Fruit fly (Drosophila melanogaster) whole organism, embryonic: Measurements from ENCODE around the gene Wdfy2.

Experiments
- ATbp ChIP-seq: fragments of 200-800 bp; sonication (Bioruptor generic); optimal IDR thresholded peaks from 2 replicates; lab custom pipeline; 2017; ENCODE audit warnings: missing biosample characterization, mild to moderate bottlenecking, missing genetic modification characterization, missing genetic modification reagents
- Atf3 ChIP-seq: fragments of 200-800 bp; sonication (Bioruptor generic); optimal IDR thresholded peaks from 3 replicates; lab custom pipeline; 2016; ENCODE audit warnings: missing biosample characterization, missing genetic modification characterization
- Bteb2 ChIP-seq: fragments of 200-800 bp; sonication (Bioruptor generic); optimal IDR thresholded peaks from 2 replicates; lab custom pipeline; 2016; ENCODE audit warnings: missing biosample characterization, missing genetic modification characterization
- CG10267 ChIP-seq: fragments of 200-800 bp; sonication (Bioruptor generic); optimal IDR thresholded peaks from 2 replicates; lab custom pipeline; 2018; ENCODE audit warnings: missing biosample characterization, mild to moderate bottlenecking, missing genetic modification characterization, moderate library complexity
- CG10462 ChIP-seq: fragments of 200-800 bp; sonication (Bioruptor generic); optimal IDR thresholded peaks from 2 replicates; lab custom pipeline; 2016; ENCODE audit warnings: missing biosample characterization, missing genetic modification characterization
- CG11398 ChIP-seq: fragments of 200-800 bp; sonication (Bioruptor generic); optimal IDR thresholded peaks from 2 replicates; lab custom pipeline; 2016; ENCODE audit warnings: missing biosample characterization, missing genetic modification characterization
- CG12942 ChIP-seq: fragments of 200-800 bp; sonication (Bioruptor generic); optimal IDR thresholded peaks from 3 replicates; lab custom pipeline; 2016; ENCODE audit warnings: missing biosample characterization, missing genetic modification characterization
- CG13296 ChIP-seq: fragments of 200-800 bp; sonication (Bioruptor generic); optimal IDR thresholded peaks from 3 replicates; lab custom pipeline; 2018; ENCODE audit warnings: missing biosample characterization, mild to moderate bottlenecking, missing genetic modification characterization
- CG14710 ChIP-seq: fragments of 200-800 bp; sonication (Bioruptor generic); optimal IDR thresholded peaks from 3 replicates; lab custom pipeline; 2019; ENCODE audit warnings: missing biosample characterization, mild to moderate bottlenecking, missing genetic modification characterization, moderate library complexity
- CG15514 ChIP-seq: fragments of 200-800 bp; sonication (Bioruptor generic); optimal IDR thresholded peaks from 3 replicates; lab custom pipeline; 2017; ENCODE audit warnings: missing biosample characterization, missing genetic modification characterization, mild to moderate bottlenecking, moderate library complexity, missing genetic modification reagents
- CG18619 ChIP-seq: fragments of 200-800 bp; sonication (Bioruptor generic); optimal IDR thresholded peaks from 3 replicates; lab custom pipeline; 2017; ENCODE audit warnings: missing biosample characterization, mild to moderate bottlenecking, missing genetic modification characterization
- CG2202 ChIP-seq: fragments of 200-800 bp; sonication (Bioruptor generic); optimal IDR thresholded peaks from 2 replicates; lab custom pipeline; 2018; ENCODE audit warnings: missing biosample characterization, mild to moderate bottlenecking, missing genetic modification characterization
- CG3281 ChIP-seq: fragments of 200-800 bp; sonication (Bioruptor generic); optimal IDR thresholded peaks from 3 replicates; lab custom pipeline; 2017; ENCODE audit warnings: missing biosample characterization, mild to moderate bottlenecking, missing genetic modification characterization
- CG33557 ChIP-seq: fragments of 200-800 bp; sonication (Bioruptor generic); optimal IDR thresholded peaks from 2 replicates; lab custom pipeline; 2019; ENCODE audit warnings: missing biosample characterization, mild to moderate bottlenecking, missing genetic modification characterization, moderate library complexity
- CG4820 ChIP-seq: fragments of 200-800 bp; sonication (Bioruptor generic); optimal IDR thresholded peaks from 3 replicates; lab custom pipeline; 2016; ENCODE audit warnings: missing biosample characterization, missing genetic modification characterization
- CG6813 ChIP-seq: fragments of 200-800 bp; sonication (Bioruptor generic); optimal IDR thresholded peaks from 2 replicates; lab custom pipeline; 2017; ENCODE audit warnings: missing biosample characterization, missing genetic modification characterization, mild to moderate bottlenecking, moderate library complexity, missing genetic modification reagents
- CG7271 ChIP-seq: fragments of 200-800 bp; sonication (Bioruptor generic); optimal IDR thresholded peaks from 2 replicates; lab custom pipeline; 2018; ENCODE audit warnings: missing biosample characterization, mild to moderate bottlenecking, missing genetic modification characterization, moderate library complexity
- CG7987 ChIP-seq: fragments of 200-800 bp; sonication (Bioruptor generic); optimal IDR thresholded peaks from 2 replicates; lab custom pipeline; 2018; ENCODE audit warnings: missing biosample characterization, mild to moderate bottlenecking, missing genetic modification characterization, moderate library complexity
- CG8765 ChIP-seq: fragments of 200-800 bp; sonication (Bioruptor generic); IDR thresholded peaks from 2 replicates; pipeline ENCODE4 v1.3.6; 2022; ENCODE audit warnings: missing biosample characterization, missing genetic modification characterization
- Camta ChIP-seq: fragments of 200-800 bp; sonication (Bioruptor generic); optimal IDR thresholded peaks from 2 replicates; lab custom pipeline; 2016; ENCODE audit warnings: missing biosample characterization, missing genetic modification characterization
- D19B ChIP-seq: fragments of 200-800 bp; sonication (Bioruptor generic); optimal IDR thresholded peaks from 2 replicates; lab custom pipeline; 2017; ENCODE audit warnings: missing biosample characterization, mild to moderate bottlenecking, missing genetic modification characterization
- Dip2 ChIP-seq: fragments of 200-800 bp; sonication (Bioruptor generic); IDR thresholded peaks from 2 replicates; pipeline ENCODE4 v1.3.6; 2022; ENCODE audit warnings: missing biosample characterization, missing genetic modification characterization
- Dip3 ChIP-seq: fragments of 200-800 bp; sonication (Bioruptor generic); optimal IDR thresholded peaks from 3 replicates; lab custom pipeline; 2016; ENCODE audit warnings: missing biosample characterization, missing genetic modification characterization
- E2f2 ChIP-seq: fragments of 200-800 bp; sonication (Bioruptor generic); IDR thresholded peaks from 2 replicates; pipeline ENCODE4 v1.3.6; 2022; ENCODE audit warnings: missing biosample characterization, missing genetic modification characterization
- Fer3 ChIP-seq: fragments of 200-800 bp; sonication (Bioruptor generic); optimal IDR thresholded peaks from 2 replicates; lab custom pipeline; 2018; ENCODE audit warnings: missing biosample characterization, mild to moderate bottlenecking, missing genetic modification characterization, moderate library complexity
- Mes4 ChIP-seq: fragments of 200-800 bp; sonication (Bioruptor generic); optimal IDR thresholded peaks from 2 replicates; lab custom pipeline; 2016; ENCODE audit warnings: missing biosample characterization, missing genetic modification characterization
- Mrtf ChIP-seq: fragments of 200-800 bp; sonication (Bioruptor generic); IDR thresholded peaks from 3 replicates; pipeline ENCODE4 v1.3.6; 2022; ENCODE audit warnings: missing biosample characterization, missing genetic modification characterization
- NC2α ChIP-seq: fragments of 200-800 bp; sonication (Bioruptor generic); optimal IDR thresholded peaks from 2 replicates; lab custom pipeline; 2016; ENCODE audit warnings: missing biosample characterization, missing genetic modification characterization
- Six4 ChIP-seq: fragments of 200-800 bp; sonication (Bioruptor generic); optimal IDR thresholded peaks from 2 replicates; lab custom pipeline; 2016; ENCODE audit warnings: missing biosample characterization, missing genetic modification characterization
- Ssrp ChIP-seq: fragments of 200-800 bp; sonication (Bioruptor generic); optimal IDR thresholded peaks from 2 replicates; lab custom pipeline; 2018; ENCODE audit warnings: missing biosample characterization, mild to moderate bottlenecking, missing genetic modification characterization, moderate library complexity
- Xbp1 ChIP-seq: fragments of 200-800 bp; sonication (Bioruptor generic); optimal IDR thresholded peaks from 3 replicates; lab custom pipeline; 2016; ENCODE audit warnings: missing biosample characterization, mild to moderate bottlenecking, missing genetic modification characterization
- Xrp1 ChIP-seq: fragments of 200-800 bp; sonication (Bioruptor generic); IDR thresholded peaks from 2 replicates; pipeline ENCODE4 v1.3.6; 2022; ENCODE audit warnings: missing biosample characterization, missing genetic modification characterization
- ab ChIP-seq: fragments of 200-800 bp; sonication (Bioruptor generic); optimal IDR thresholded peaks from 2 replicates; lab custom pipeline; 2016; ENCODE audit warnings: missing biosample characterization, missing genetic modification characterization
- bsh ChIP-seq, 2 experiments: fragments of 200-800 bp; sonication (Bioruptor generic); optimal IDR thresholded peaks; 2 replicates each; lab custom pipeline; 2017 to 2018; ENCODE audit warnings: mild to moderate bottlenecking in 2 of 2, missing biosample characterization in 2 of 2, missing genetic modification characterization in 2 of 2, moderate library complexity in 1 of 2
- cato ChIP-seq: fragments of 200-800 bp; sonication (Bioruptor generic); optimal IDR thresholded peaks from 2 replicates; lab custom pipeline; 2016; ENCODE audit warnings: missing biosample characterization, missing genetic modification characterization, borderline replicate concordance
- cg ChIP-seq: fragments of 200-800 bp; sonication (Bioruptor generic); optimal IDR thresholded peaks from 3 replicates; lab custom pipeline; 2019; ENCODE audit warnings: missing biosample characterization, mild to moderate bottlenecking, missing genetic modification characterization, moderate library complexity
- crp ChIP-seq, 2 experiments: fragments of 200-800 bp; sonication (Bioruptor generic); optimal IDR thresholded peaks; 2 replicates in 1 of 2; 3 replicates in 1 of 2; lab custom pipeline; 2017; ENCODE audit warnings: missing biosample characterization in 2 of 2, missing genetic modification characterization in 2 of 2, mild to moderate bottlenecking in 1 of 2, moderate library complexity in 1 of 2
- eyg ChIP-seq: fragments of 200-800 bp; sonication (Bioruptor generic); optimal IDR thresholded peaks from 3 replicates; lab custom pipeline; 2016; ENCODE audit warnings: missing biosample characterization, missing genetic modification characterization
- fd3F ChIP-seq: fragments of 200-800 bp; sonication (Bioruptor generic); optimal IDR thresholded peaks from 2 replicates; lab custom pipeline; 2018; ENCODE audit warnings: missing biosample characterization, mild to moderate bottlenecking, missing genetic modification characterization, moderate library complexity
- gce ChIP-seq: fragments of 200-800 bp; sonication (Bioruptor generic); IDR thresholded peaks from 3 replicates; pipeline ENCODE4 v1.3.6; 2022; ENCODE audit warnings: missing biosample characterization, missing genetic modification characterization
- ind ChIP-seq: fragments of 200-800 bp; sonication (Bioruptor generic); optimal IDR thresholded peaks from 3 replicates; lab custom pipeline; 2016; ENCODE audit warnings: missing biosample characterization, missing genetic modification characterization
- inv ChIP-seq: fragments of 200-800 bp; sonication (Bioruptor generic); IDR thresholded peaks from 2 replicates; pipeline ENCODE4 v1.3.6; 2022; ENCODE audit warnings: missing biosample characterization, missing genetic modification characterization; ENCODE audit not compliant: partially characterized antibody
- nerfin-1 ChIP-seq: fragments of 200-800 bp; sonication (Bioruptor generic); optimal IDR thresholded peaks from 3 replicates; lab custom pipeline; 2019; ENCODE audit warnings: missing biosample characterization, mild to moderate bottlenecking, missing genetic modification characterization, moderate library complexity
- nerfin-2 ChIP-seq: fragments of 200-800 bp; sonication (Bioruptor generic); IDR thresholded peaks from 2 replicates; pipeline ENCODE4 v1.3.6; 2022; ENCODE audit warnings: missing biosample characterization, missing genetic modification characterization; ENCODE audit not compliant: partially characterized antibody
- psq ChIP-seq: fragments of 200-800 bp; sonication (Bioruptor generic); optimal IDR thresholded peaks from 2 replicates; lab custom pipeline; 2017; ENCODE audit warnings: missing biosample characterization, missing genetic modification characterization
- scrt ChIP-seq: fragments of 200-800 bp; sonication (Bioruptor generic); optimal IDR thresholded peaks from 2 replicates; lab custom pipeline; 2018; ENCODE audit warnings: missing biosample characterization, mild to moderate bottlenecking, missing genetic modification characterization, moderate library complexity
- shn ChIP-seq: fragments of 200-800 bp; sonication (Bioruptor generic); optimal IDR thresholded peaks from 3 replicates; lab custom pipeline; 2016; ENCODE audit warnings: missing biosample characterization, missing genetic modification characterization
- sisA ChIP-seq: fragments of 200-800 bp; sonication (Bioruptor generic); IDR thresholded peaks from 2 replicates; pipeline ENCODE4 v1.3.6; 2022; ENCODE audit warnings: missing biosample characterization, missing genetic modification characterization
- usp ChIP-seq: fragments of >200 bp; optimal IDR thresholded peaks from 2 replicates; lab custom pipeline; 2017; ENCODE audit warnings: missing biosample characterization, missing genetic modification characterization

Gene Wdfy2

dm6 chr2L:10430802-10431476 lies 7.8 kb downstream of the Wdfy2 start, which contains the start of the genes Bug22 and TfIIB (continued):
- TF ChIP-seq bsh (GFP tag; optimal IDR thresholded peaks at IDR 0.05; lab: Kevin White, UChicago): peak in 1 of 2 experiments; percentile 56
- TF ChIP-seq ind (GFP tag; lab: Kevin White, UChicago): peak; percentile 74
- peak; percentile 48 for TF ChIP-seq scrt (GFP tag; lab: Kevin White, UChicago)
- peak; percentile 35 for TF ChIP-seq CG18619 (GFP tag; lab: Kevin White, UChicago)
- TF ChIP-seq Dip3 (GFP tag; lab: Kevin White, UChicago): peak; percentile 70
- TF ChIP-seq CG12942: peak; percentile 71
- peak; percentile 58 for TF ChIP-seq Ssrp (tag; lab: Kevin White, UChicago)
- peak; percentile 26 for TF ChIP-seq CG33557 (GFP tag; lab: Kevin White, UChicago)
- TF ChIP-seq nerfin-1 (tag; lab: Kevin White, UChicago): peak; percentile 43
- TF ChIP-seq gce (GFP tag; lab: Robert Waterston, UW): no peak
- TF ChIP-seq inv: no peak
- TF ChIP-seq CG10462 (GFP tag; lab: Kevin White, UChicago): peak; percentile 37
- TF ChIP-seq D19B (GFP tag; lab: Kevin White, UChicago): no peak
- peak; percentile 61 for TF ChIP-seq fd3F (GFP tag; lab: Kevin White, UChicago)
- no peak; the same call in 2 of the 3 replicates for TF ChIP-seq Mrtf (GFP tag; lab: Robert Waterston, UW)
- peak; percentile 65 for TF ChIP-seq CG3281 (GFP tag; lab: Kevin White, UChicago)
- TF ChIP-seq CG10267: peak; percentile 56
- peak; percentile 70 for TF ChIP-seq Fer3 (tag; lab: Kevin White, UChicago)
- TF ChIP-seq CG2202 (tag; lab: Kevin White, UChicago): peak; percentile 21
- TF ChIP-seq CG8765 (GFP tag; lab: Robert Waterston, UW): no peak
- peak; percentile 83 for TF ChIP-seq Xbp1 (GFP tag; lab: Kevin White, UChicago)
- TF ChIP-seq CG7271 (tag; lab: Kevin White, UChicago): peak; percentile 6
- TF ChIP-seq CG6813 (GFP tag; lab: Kevin White, UChicago): no peak
- no peak for TF ChIP-seq NC2α (GFP tag; lab: Kevin White, UChicago)
- peak; percentile 25 for TF ChIP-seq CG7987
- TF ChIP-seq Atf3: peak; percentile 47
- no peak for TF ChIP-seq cg (GFP tag; lab: Kevin White, UChicago)
- peak; percentile 46 for TF ChIP-seq Bteb2 (GFP tag; lab: Kevin White, UChicago)
- TF ChIP-seq nerfin-2 (GFP tag; lab: Robert Waterston, UW): no peak
- TF ChIP-seq crp (GFP tag; optimal IDR thresholded peaks at IDR 0.05; lab: Kevin White, UChicago): peak in 1 of 2 experiments; percentile 38
- no peak for TF ChIP-seq ab
- TF ChIP-seq usp (GFP tag; lab: Kevin White, UChicago): no peak
- no peak for TF ChIP-seq ATbp (GFP tag; lab: Kevin White, UChicago)
- TF ChIP-seq Six4 (GFP tag; lab: Kevin White, UChicago): peak; percentile 55
- TF ChIP-seq Dip2 (GFP tag; lab: Robert Waterston, UW): no peak
- TF ChIP-seq CG13296 (GFP tag; lab: Kevin White, UChicago): peak; percentile 62
- TF ChIP-seq CG11398 (GFP tag; lab: Kevin White, UChicago): no peak
- TF ChIP-seq cato: peak; percentile 33
- peak; percentile 79 for TF ChIP-seq CG14710 (tag; lab: Kevin White, UChicago)
- TF ChIP-seq shn: peak; percentile 71
- TF ChIP-seq CG15514 (GFP tag; lab: Kevin White, UChicago): peak; percentile 71
- peak; percentile 53 for TF ChIP-seq Camta
- peak; percentile 58 for TF ChIP-seq Mes4 (GFP tag; lab: Kevin White, UChicago)
- peak; percentile 51 for TF ChIP-seq sisA
- TF ChIP-seq psq (GFP tag; lab: Kevin White, UChicago): peak; percentile 39
- TF ChIP-seq CG4820 (GFP tag; lab: Kevin White, UChicago): peak; percentile 99
- TF ChIP-seq eyg (GFP tag; lab: Kevin White, UChicago): no peak
- TF ChIP-seq E2f2 (GFP tag; lab: Robert Waterston, UW): peak; percentile 41; the same call in 1 of the 2 replicates
- TF ChIP-seq Xrp1 (GFP tag; lab: Robert Waterston, UW): peak; percentile 71; the same call in 1 of the 2 replicates
